Worm (Caenorhabditis elegans) whole organism, L3 larva: ENCODE data around the gene F02E11.2.

ENCODE experiments used
- ZK546.5 ChIP-seq: sonication (generic microtip); optimal IDR thresholded peaks from 2 replicates; lab custom pipeline; 2017; ENCODE audit warnings: missing biosample characterization, missing genetic modification characterization
- aly-2 ChIP-seq: fragments of 150-350 bp; optimal IDR thresholded peaks from 2 replicates; lab custom pipeline; 2014; ENCODE audit warnings: missing biosample characterization, missing genetic modification characterization
- ama-1 ChIP-seq: fragments of 150-350 bp; optimal IDR thresholded peaks from 2 replicates; lab custom pipeline; 2018
- ceh-82 ChIP-seq: fragments of 150-350 bp; optimal IDR thresholded peaks from 2 replicates; lab custom pipeline; 2014; ENCODE audit warnings: missing biosample characterization, missing genetic modification characterization
- ceh-9 ChIP-seq: sonication (generic microtip); optimal IDR thresholded peaks from 2 replicates; lab custom pipeline; 2018; ENCODE audit warnings: missing biosample characterization, missing genetic modification characterization
- egl-27 ChIP-seq: sonication (generic microtip); optimal IDR thresholded peaks from 4 replicates; lab custom pipeline; 2017; ENCODE audit warnings: missing biosample characterization, missing genetic modification reagents, missing genetic modification characterization
- egl-5 ChIP-seq: fragments of 150-350 bp; optimal IDR thresholded peaks from 2 replicates; lab custom pipeline; 2017; ENCODE audit warnings: missing biosample characterization, missing genetic modification reagents, missing genetic modification characterization, inconsistent platforms
- elt-1 ChIP-seq: fragments of 150-350 bp; optimal IDR thresholded peaks from 2 replicates; lab custom pipeline; 2014; ENCODE audit warnings: missing biosample characterization, missing genetic modification characterization
- elt-2 ChIP-seq: sonication (generic microtip); optimal IDR thresholded peaks from 2 replicates; lab custom pipeline; 2016; ENCODE audit warnings: missing genetic modification reagents, mild to moderate bottlenecking, missing genetic modification characterization, missing compliant biosample characterization
- elt-3 ChIP-seq, 3 experiments: fragments of 150-350 bp in 1 of 3; sonication (generic microtip) in 2 of 3; optimal IDR thresholded peaks; 2 replicates in 2 of 3; 4 replicates in 1 of 3; lab custom pipeline; 2014 to 2017; ENCODE audit warnings: missing biosample characterization in 3 of 3, missing genetic modification characterization in 3 of 3
- eor-1 ChIP-seq, 2 experiments: fragments of 150-350 bp; optimal IDR thresholded peaks; 2 replicates each; lab custom pipeline; 2014 to 2018; ENCODE audit warnings: missing biosample characterization in 2 of 2, missing genetic modification characterization in 2 of 2
- fkh-10 ChIP-seq: sonication (generic microtip); optimal IDR thresholded peaks from 2 replicates; lab custom pipeline; 2017; ENCODE audit warnings: missing biosample characterization, missing genetic modification reagents, missing genetic modification characterization
- fkh-2 ChIP-seq: fragments of 150-350 bp; optimal IDR thresholded peaks from 2 replicates; lab custom pipeline; 2014; ENCODE audit warnings: missing biosample characterization, missing genetic modification reagents, missing genetic modification characterization
- fos-1 ChIP-seq: fragments of 150-350 bp; optimal IDR thresholded peaks from 2 replicates; lab custom pipeline; 2014; ENCODE audit warnings: missing biosample characterization, missing genetic modification characterization
- lin-39 ChIP-seq: fragments of 150-350 bp; optimal IDR thresholded peaks from 2 replicates; lab custom pipeline; 2018; ENCODE audit warnings: missing biosample characterization, missing genetic modification reagents, missing genetic modification characterization
- lsy-12 ChIP-seq: sonication (generic microtip); optimal IDR thresholded peaks from 2 replicates; lab custom pipeline; 2016; ENCODE audit warnings: mild to moderate bottlenecking, missing genetic modification characterization, missing compliant biosample characterization
- mdl-1 ChIP-seq: fragments of 150-350 bp; optimal IDR thresholded peaks from 2 replicates; lab custom pipeline; 2014; ENCODE audit warnings: missing biosample characterization, missing genetic modification characterization
- mml-1 ChIP-seq: fragments of 150-350 bp; sonication (generic microtip); optimal IDR thresholded peaks from 3 replicates; lab custom pipeline; 2014; ENCODE audit warnings: missing biosample characterization, missing genetic modification characterization
- nfya-1 ChIP-seq: sonication (generic microtip); optimal IDR thresholded peaks from 2 replicates; lab custom pipeline; 2017; ENCODE audit warnings: missing genetic modification characterization, mild to moderate bottlenecking, missing compliant biosample characterization, antibody characterized with exemption, moderate library complexity; ENCODE audit not compliant: insufficient read depth
- nhr-11 ChIP-seq: fragments of 150-350 bp; optimal IDR thresholded peaks from 2 replicates; lab custom pipeline; 2014; ENCODE audit warnings: missing biosample characterization, missing genetic modification characterization
- nhr-12 ChIP-seq: fragments of 150-350 bp; optimal IDR thresholded peaks from 2 replicates; lab custom pipeline; 2014; ENCODE audit warnings: missing biosample characterization, missing genetic modification characterization
- nhr-23 ChIP-seq: fragments of 150-350 bp; optimal IDR thresholded peaks from 2 replicates; lab custom pipeline; 2014; ENCODE audit warnings: missing biosample characterization, missing genetic modification reagents, missing genetic modification characterization
- nhr-25 ChIP-seq: sonication (generic microtip); optimal IDR thresholded peaks from 2 replicates; lab custom pipeline; 2017; ENCODE audit warnings: missing biosample characterization, missing genetic modification characterization
- nhr-28 ChIP-seq: fragments of 150-350 bp; optimal IDR thresholded peaks from 2 replicates; lab custom pipeline; 2014; ENCODE audit warnings: missing biosample characterization, missing genetic modification characterization
- nhr-67 ChIP-seq: fragments of 150-350 bp; optimal IDR thresholded peaks from 2 replicates; lab custom pipeline; 2014; ENCODE audit warnings: missing biosample characterization, missing genetic modification characterization
- nhr-77 ChIP-seq: fragments of 150-350 bp; optimal IDR thresholded peaks from 2 replicates; lab custom pipeline; 2014; ENCODE audit warnings: missing biosample characterization, missing genetic modification characterization
- pha-4 ChIP-seq: fragments of 150-350 bp; optimal IDR thresholded peaks from 2 replicates; lab custom pipeline; 2014; ENCODE audit warnings: missing biosample characterization, missing genetic modification reagents, missing genetic modification characterization
- pqm-1 ChIP-seq: fragments of 150-350 bp; optimal IDR thresholded peaks from 2 replicates; lab custom pipeline; 2017; ENCODE audit warnings: missing biosample characterization, missing genetic modification characterization, inconsistent platforms
- sea-2 ChIP-seq: fragments of 150-350 bp; sonication (generic microtip); optimal IDR thresholded peaks from 4 replicates; lab custom pipeline; 2014; ENCODE audit warnings: missing biosample characterization, missing genetic modification reagents, missing genetic modification characterization
- skn-1 ChIP-seq: fragments of 150-350 bp; optimal IDR thresholded peaks from 2 replicates; lab custom pipeline; 2014; ENCODE audit warnings: missing biosample characterization, missing genetic modification characterization
- snpc-4 ChIP-seq: fragments of 150-350 bp; optimal IDR thresholded peaks from 2 replicates; lab custom pipeline; 2014; ENCODE audit warnings: missing biosample characterization, missing genetic modification characterization
- tbx-2 ChIP-seq: sonication (generic microtip); optimal IDR thresholded peaks from 2 replicates; lab custom pipeline; 2016; ENCODE audit warnings: mild to moderate bottlenecking, missing genetic modification characterization, missing compliant biosample characterization
- unc-62 ChIP-seq: fragments of 150-350 bp; sonication (generic microtip); optimal IDR thresholded peaks from 4 replicates; lab custom pipeline; 2014; ENCODE audit warnings: missing biosample characterization, missing genetic modification reagents, missing genetic modification characterization
- zag-1 ChIP-seq: fragments of 150-350 bp; optimal IDR thresholded peaks from 2 replicates; lab custom pipeline; 2014; ENCODE audit warnings: missing biosample characterization, missing genetic modification characterization
- ztf-11 ChIP-seq: fragments of 150-350 bp; optimal IDR thresholded peaks from 2 replicates; lab custom pipeline; 2014; ENCODE audit warnings: missing biosample characterization, missing genetic modification characterization
- ztf-4 ChIP-seq: fragments of 150-350 bp; optimal IDR thresholded peaks from 2 replicates; lab custom pipeline; 2014; ENCODE audit warnings: missing biosample characterization, missing genetic modification characterization

Gene F02E11.2

DNA sequence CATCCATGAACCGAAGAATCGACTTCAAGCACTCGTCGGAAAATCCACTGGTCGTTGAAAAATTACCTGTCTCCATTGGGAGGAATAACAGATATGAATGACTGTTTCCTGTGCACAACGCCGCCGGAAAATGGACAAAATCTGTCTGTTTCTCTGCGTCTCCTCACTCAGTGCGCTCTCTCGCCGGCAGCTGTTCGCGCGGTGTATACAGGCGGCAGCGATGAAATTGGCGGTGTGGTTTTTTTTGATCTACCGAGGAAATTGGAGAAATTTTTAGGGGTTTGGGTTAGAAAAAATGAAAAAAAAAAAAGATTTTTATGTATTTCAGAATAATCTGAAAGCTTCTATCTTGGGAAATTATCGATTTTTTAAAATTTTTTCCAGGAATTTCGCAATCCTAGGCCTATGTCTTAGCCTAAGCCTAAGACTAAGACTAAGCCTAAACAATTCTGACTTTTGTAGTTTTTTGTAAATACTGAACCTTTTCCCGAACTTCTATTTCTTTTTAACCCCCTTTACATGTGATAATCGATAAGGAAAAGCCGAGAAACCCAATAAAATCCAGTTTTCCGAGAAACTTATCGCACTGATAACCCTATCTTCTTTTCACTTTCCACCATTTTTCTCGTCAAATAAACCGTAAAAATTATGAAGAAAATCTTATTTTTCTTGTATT is 14.4 kb upstream of the F02E11.2 start, which contains the start of the genes fbxc-50 and C17F4.2:
Gene fbxc-50, minus strand, starts transcription at position 81 of the 676 bp plus-strand sequence.
Gene C17F4.2, plus strand, starts transcription at position 626 of the 676 bp plus-strand sequence.
- TF ChIP-seq egl-5 (tag; lab: Kevin White, UChicago): no peak
- no peak for TF ChIP-seq aly-2 (tag; lab: Kevin White, UChicago)
- no peak for TF ChIP-seq snpc-4
- no peak for TF ChIP-seq ztf-11 (tag; lab: Kevin White, UChicago)
- TF ChIP-seq zag-1 (tag; lab: Kevin White, UChicago): no peak
- TF ChIP-seq pha-4 (tag; lab: Kevin White, UChicago): no peak
- TF ChIP-seq ama-1 (lab: Kevin White, UChicago): no peak
- TF ChIP-seq fos-1 (tag; lab: Kevin White, UChicago): no peak
- TF ChIP-seq pqm-1 (tag; lab: Kevin White, UChicago): no peak
- TF ChIP-seq sea-2 (GFP tag; lab: Kevin White, UChicago): no peak
- no peak for TF ChIP-seq ceh-9 (tag; lab: Kevin White, UChicago)
- no peak for TF ChIP-seq fkh-2 (tag; lab: Kevin White, UChicago)
- TF ChIP-seq nhr-77 (tag; lab: Kevin White, UChicago): no peak
- no peak for TF ChIP-seq elt-1 (tag; lab: Kevin White, UChicago)
- no peak for TF ChIP-seq nhr-28
- no peak for TF ChIP-seq unc-62 (GFP tag; lab: Kevin White, UChicago)
- TF ChIP-seq lsy-12 (tag; lab: Kevin White, UChicago): no peak

DNA sequence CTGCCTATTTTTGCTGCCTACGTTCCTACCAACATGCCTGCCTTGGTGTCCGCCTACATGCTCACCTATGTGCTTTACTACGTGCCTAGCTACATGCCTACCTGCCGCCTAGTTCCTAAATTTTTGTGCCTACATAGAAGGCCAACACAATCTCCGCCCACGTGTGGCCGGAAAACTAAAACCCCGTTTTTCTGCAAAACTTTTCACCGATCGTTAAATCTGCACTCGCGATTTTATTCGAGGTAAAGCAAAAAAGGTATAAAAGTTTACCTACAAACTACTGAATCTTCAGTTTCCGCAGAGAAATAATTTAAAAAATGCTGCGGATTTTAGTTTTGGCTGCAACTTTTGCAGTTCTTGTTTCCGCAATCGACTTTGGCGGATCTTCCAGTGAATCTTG is 13.2 kb upstream of the F02E11.2 start, which contains the start of gene clec-124:
Gene clec-124, plus strand, starts transcription at position 301 of the 400 bp plus-strand sequence.
- TF ChIP-seq mdl-1 (tag; lab: Kevin White, UChicago) (no peak), ztf-11 (tag; lab: Kevin White, UChicago) (no peak), aly-2 (tag; lab: Kevin White, UChicago) (no peak), nhr-25 (tag; lab: Kevin White, UChicago) (no peak), nhr-11 (tag; lab: Kevin White, UChicago) (no peak), skn-1 (tag; lab: Kevin White, UChicago) (no peak), ZK546.5 (tag; lab: Kevin White, UChicago) (no peak), ama-1 (lab: Kevin White, UChicago) (no peak), fkh-2 (tag; lab: Kevin White, UChicago) (no peak), tbx-2 (tag; lab: Kevin White, UChicago) (no peak), eor-1 (tag; optimal IDR thresholded peaks at IDR 0.05; lab: Kevin White, UChicago) (no peak), nhr-67 (tag; lab: Kevin White, UChicago) (no peak), lin-39 (tag; lab: Kevin White, UChicago) (no peak), nhr-12 (no peak), ceh-9 (tag; lab: Kevin White, UChicago) (no peak), egl-27 (no peak), pqm-1 (tag; lab: Kevin White, UChicago) (no peak), ztf-4 (no peak), elt-3 (tag; optimal IDR thresholded peaks at IDR 0.05; lab: Kevin White, UChicago) (no peak), lsy-12 (tag; lab: Kevin White, UChicago) (no peak)
- TF ChIP-seq, all 47 proteins: peak for 0

DNA sequence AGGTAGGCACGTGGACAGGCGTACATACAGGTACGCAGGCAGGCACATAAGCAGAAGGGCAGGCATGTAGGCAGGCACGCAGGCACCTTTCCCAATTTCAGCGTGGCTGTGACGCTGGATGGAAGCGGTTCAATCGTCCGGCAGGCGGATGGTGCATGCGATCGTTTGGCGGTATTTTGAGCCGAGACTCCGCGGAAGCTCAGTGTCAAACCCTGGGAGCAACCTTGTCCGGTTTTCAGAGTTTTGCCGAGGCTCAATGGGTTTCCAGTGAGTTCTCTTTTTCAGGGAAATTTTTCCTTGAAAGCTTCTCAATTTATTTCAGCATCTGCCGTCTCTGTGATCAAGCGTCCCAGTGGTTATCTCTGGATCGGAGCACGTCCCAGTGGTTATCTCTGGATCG is 12.4 kb upstream of the F02E11.2 start:
- TF ChIP-seq nhr-67 (tag; lab: Kevin White, UChicago) (no peak), ztf-4 (no peak), ztf-11 (tag; lab: Kevin White, UChicago) (no peak), ceh-9 (tag; lab: Kevin White, UChicago) (no peak), elt-2 (tag; lab: Kevin White, UChicago) (no peak), skn-1 (tag; lab: Kevin White, UChicago) (no peak), aly-2 (tag; lab: Kevin White, UChicago) (no peak), fkh-10 (GFP tag; lab: Kevin White, UChicago) (no peak), nhr-23 (tag; lab: Kevin White, UChicago) (no peak), pha-4 (tag; lab: Kevin White, UChicago) (no peak), mml-1 (tag; lab: Kevin White, UChicago) (no peak), egl-27 (no peak), snpc-4 (no peak), elt-3 (tag; optimal IDR thresholded peaks at IDR 0.05; lab: Kevin White, UChicago) (no peak), nfya-1 (tag; lab: Kevin White, UChicago) (no peak), eor-1 (tag; optimal IDR thresholded peaks at IDR 0.05; lab: Kevin White, UChicago) (no peak), mdl-1 (tag; lab: Kevin White, UChicago) (no peak), nhr-11 (tag; lab: Kevin White, UChicago) (no peak), ceh-82 (tag; lab: Kevin White, UChicago) (no peak), nhr-77 (tag; lab: Kevin White, UChicago) (no peak)
